Fruit fly (Drosophila melanogaster) whole organism, prepupa: Measurements from ENCODE around the gene CG32152.

Experiments
- Blimp-1 ChIP-seq: fragments of 200-800 bp; sonication (Bioruptor generic); optimal IDR thresholded peaks from 3 replicates; lab custom pipeline; 2017; ENCODE audit warnings: missing biosample characterization, missing genetic modification characterization, mild to moderate bottlenecking, moderate library complexity, missing genetic modification reagents
- CG10631 ChIP-seq: fragments of 200-800 bp; sonication (Bioruptor generic); optimal IDR thresholded peaks from 2 replicates; lab custom pipeline; 2016; ENCODE audit warnings: missing biosample characterization, missing genetic modification characterization
- CG11294 ChIP-seq: fragments of 200-800 bp; sonication (Bioruptor generic); IDR thresholded peaks from 2 replicates; pipeline ENCODE4 v1.3.6; 2022; ENCODE audit warnings: missing biosample characterization, missing genetic modification characterization
- CG11762 ChIP-seq: fragments of 200-800 bp; sonication (Bioruptor generic); optimal IDR thresholded peaks from 3 replicates; lab custom pipeline; 2016; ENCODE audit warnings: missing biosample characterization, missing genetic modification characterization; ENCODE audit not compliant: insufficient read depth
- CG11902 ChIP-seq: fragments of 200-800 bp; sonication (Bioruptor generic); optimal IDR thresholded peaks from 3 replicates; lab custom pipeline; 2016; ENCODE audit warnings: missing biosample characterization, missing genetic modification characterization
- CG1621 ChIP-seq: fragments of 200-800 bp; sonication (Bioruptor generic); optimal IDR thresholded peaks from 3 replicates; lab custom pipeline; 2018; ENCODE audit warnings: missing biosample characterization, mild to moderate bottlenecking, missing genetic modification characterization
- CG16779 ChIP-seq: fragments of 200-800 bp; sonication (Bioruptor generic); optimal IDR thresholded peaks from 3 replicates; lab custom pipeline; 2017; ENCODE audit warnings: missing biosample characterization, mild to moderate bottlenecking, missing genetic modification characterization
- CG3032 ChIP-seq: fragments of 200-800 bp; optimal IDR thresholded peaks from 2 replicates; lab custom pipeline; 2019; ENCODE audit warnings: missing biosample characterization, mild to moderate bottlenecking, missing genetic modification characterization, moderate library complexity
- CG31627 ChIP-seq: fragments of 200-800 bp; sonication (Bioruptor generic); optimal IDR thresholded peaks from 3 replicates; lab custom pipeline; 2016; ENCODE audit warnings: missing biosample characterization, missing genetic modification characterization
- CG32006 ChIP-seq: fragments of 200-800 bp; sonication (Bioruptor generic); optimal IDR thresholded peaks from 3 replicates; lab custom pipeline; 2017; ENCODE audit warnings: missing biosample characterization, mild to moderate bottlenecking, missing genetic modification characterization
- CG34406 ChIP-seq: fragments of 200-800 bp; sonication (Bioruptor generic); optimal IDR thresholded peaks from 3 replicates; lab custom pipeline; 2016; ENCODE audit warnings: missing biosample characterization, missing genetic modification characterization
- CG6163 ChIP-seq: fragments of 200-800 bp; sonication (Bioruptor generic); IDR thresholded peaks from 3 replicates; pipeline ENCODE4 v1.3.6; 2022; ENCODE audit warnings: missing biosample characterization, missing genetic modification characterization
- CG6276 ChIP-seq: fragments of 200-800 bp; sonication (Bioruptor generic); optimal IDR thresholded peaks from 2 replicates; lab custom pipeline; 2017; ENCODE audit warnings: missing biosample characterization, mild to moderate bottlenecking, missing genetic modification characterization
- CG6808 ChIP-seq: fragments of 200-800 bp; sonication (Bioruptor generic); optimal IDR thresholded peaks from 3 replicates; lab custom pipeline; 2017; ENCODE audit warnings: missing biosample characterization, missing genetic modification characterization, mild to moderate bottlenecking, moderate library complexity, missing genetic modification reagents
- CG6854 ChIP-seq: fragments of 200-800 bp; sonication (Bioruptor generic); optimal IDR thresholded peaks from 2 replicates; lab custom pipeline; 2017; ENCODE audit warnings: missing biosample characterization, mild to moderate bottlenecking, missing genetic modification characterization
- CG7368 ChIP-seq: fragments of 200-800 bp; sonication (Bioruptor generic); optimal IDR thresholded peaks from 3 replicates; lab custom pipeline; 2016; ENCODE audit warnings: missing biosample characterization, missing genetic modification characterization
- CG8119 ChIP-seq: fragments of 200-800 bp; sonication (Bioruptor generic); IDR thresholded peaks from 3 replicates; pipeline ENCODE4 v1.3.6; 2022; ENCODE audit warnings: missing biosample characterization, missing genetic modification characterization
- CG8632 ChIP-seq: fragments of 200-800 bp; sonication (Bioruptor generic); optimal IDR thresholded peaks from 3 replicates; lab custom pipeline; 2016; ENCODE audit warnings: missing biosample characterization, missing genetic modification characterization
- CG9139 ChIP-seq: fragments of 200-800 bp; sonication (Bioruptor generic); optimal IDR thresholded peaks from 3 replicates; lab custom pipeline; 2017; ENCODE audit warnings: missing biosample characterization, mild to moderate bottlenecking, missing genetic modification characterization
- Eip75B ChIP-seq: fragments of 200-800 bp; sonication (Bioruptor generic); optimal IDR thresholded peaks from 3 replicates; lab custom pipeline; 2016; ENCODE audit warnings: missing biosample characterization, missing genetic modification characterization
- Eip78C ChIP-seq: fragments of 200-800 bp; sonication (Bioruptor generic); peaks from one replicate; lab custom pipeline; 2016; ENCODE audit warnings: missing biosample characterization, missing genetic modification characterization
- Eip93F ChIP-seq: fragments of 200-800 bp; sonication (Bioruptor generic); optimal IDR thresholded peaks from 2 replicates; lab custom pipeline; 2016; ENCODE audit warnings: missing biosample characterization, mild to moderate bottlenecking, missing genetic modification characterization
- Ets96B ChIP-seq: fragments of 200-800 bp; optimal IDR thresholded peaks from 2 replicates; lab custom pipeline; 2019; ENCODE audit warnings: missing biosample characterization, mild to moderate bottlenecking, missing genetic modification characterization, moderate library complexity
- Gug ChIP-seq: fragments of 200-800 bp; sonication (Bioruptor generic); IDR thresholded peaks from 2 replicates; pipeline ENCODE4 v1.3.6; 2022; ENCODE audit warnings: missing biosample characterization, missing genetic modification characterization
- Hr39 ChIP-seq: fragments of 200-800 bp; sonication (Bioruptor generic); optimal IDR thresholded peaks from 2 replicates; lab custom pipeline; 2016; ENCODE audit warnings: missing biosample characterization, missing genetic modification characterization
- Hr4 ChIP-seq: fragments of 200-800 bp; sonication (Bioruptor generic); optimal IDR thresholded peaks from 3 replicates; lab custom pipeline; 2016; ENCODE audit warnings: missing biosample characterization, missing genetic modification characterization
- Met ChIP-seq: fragments of 200-800 bp; sonication (Bioruptor generic); optimal IDR thresholded peaks from 3 replicates; lab custom pipeline; 2016; ENCODE audit warnings: missing biosample characterization, missing genetic modification characterization
- OdsH ChIP-seq: fragments of 200-800 bp; sonication (Bioruptor generic); optimal IDR thresholded peaks from 3 replicates; lab custom pipeline; 2016; ENCODE audit warnings: missing biosample characterization, missing genetic modification characterization
- Sox102F ChIP-seq: fragments of 200-800 bp; sonication (Bioruptor generic); optimal IDR thresholded peaks from 2 replicates; lab custom pipeline; 2016; ENCODE audit warnings: missing biosample characterization, mild to moderate bottlenecking, missing genetic modification characterization
- Sox14 ChIP-seq: fragments of 200-800 bp; sonication (Bioruptor generic); optimal IDR thresholded peaks from 3 replicates; lab custom pipeline; 2016; ENCODE audit warnings: missing biosample characterization, missing genetic modification characterization
- achi ChIP-seq: fragments of 200-800 bp; sonication (Bioruptor generic); optimal IDR thresholded peaks from 3 replicates; lab custom pipeline; 2016; ENCODE audit warnings: missing biosample characterization, missing genetic modification characterization
- acj6 ChIP-seq: fragments of 200-800 bp; sonication (Bioruptor generic); optimal IDR thresholded peaks from 3 replicates; lab custom pipeline; 2016; ENCODE audit warnings: missing biosample characterization, missing genetic modification characterization
- cyc ChIP-seq: fragments of 200-800 bp; sonication (Bioruptor generic); optimal IDR thresholded peaks from 3 replicates; lab custom pipeline; 2016; ENCODE audit warnings: missing biosample characterization, missing genetic modification characterization
- dac ChIP-seq: fragments of 200-800 bp; sonication (Bioruptor generic); optimal IDR thresholded peaks from 2 replicates; lab custom pipeline; 2017; ENCODE audit warnings: missing biosample characterization, mild to moderate bottlenecking, missing genetic modification characterization
- dsx ChIP-seq: fragments of 200-800 bp; optimal IDR thresholded peaks from 3 replicates; lab custom pipeline; 2019; ENCODE audit warnings: missing biosample characterization, mild to moderate bottlenecking, missing genetic modification characterization, moderate library complexity; ENCODE audit not compliant: poor library complexity, severe bottlenecking
- fd59A ChIP-seq: fragments of 200-800 bp; sonication (Bioruptor generic); optimal IDR thresholded peaks from 2 replicates; lab custom pipeline; 2017; ENCODE audit warnings: missing biosample characterization, mild to moderate bottlenecking, missing genetic modification characterization, missing genetic modification reagents
- fd85E ChIP-seq: fragments of 200-800 bp; sonication (Bioruptor generic); optimal IDR thresholded peaks from 3 replicates; lab custom pipeline; 2016; ENCODE audit warnings: missing biosample characterization, missing genetic modification characterization
- fkh ChIP-seq: fragments of 200-800 bp; sonication (Bioruptor generic); optimal IDR thresholded peaks from 3 replicates; lab custom pipeline; 2017; ENCODE audit warnings: missing biosample characterization, mild to moderate bottlenecking, missing genetic modification characterization, moderate library complexity
- lz ChIP-seq: fragments of 200-800 bp; sonication (Bioruptor generic); optimal IDR thresholded peaks from 3 replicates; lab custom pipeline; 2016; ENCODE audit warnings: missing biosample characterization, missing genetic modification characterization
- net ChIP-seq: fragments of 200-800 bp; sonication (Bioruptor generic); optimal IDR thresholded peaks from 3 replicates; lab custom pipeline; 2016; ENCODE audit warnings: missing biosample characterization, missing genetic modification characterization
- pdm3 ChIP-seq: fragments of 200-800 bp; sonication (Bioruptor generic); optimal IDR thresholded peaks from 3 replicates; lab custom pipeline; 2016; ENCODE audit warnings: missing biosample characterization, missing genetic modification characterization
- salr ChIP-seq, 2 experiments: fragments of 200-800 bp; sonication (Bioruptor generic); optimal IDR thresholded peaks; 3 replicates each; lab custom pipeline; 2016 to 2018; ENCODE audit warnings: missing biosample characterization in 2 of 2, missing genetic modification characterization in 2 of 2, mild to moderate bottlenecking in 1 of 2
- ss ChIP-seq, 2 experiments: fragments of 200-800 bp; sonication (Bioruptor generic); optimal IDR thresholded peaks; 2 replicates in 1 of 2; 3 replicates in 1 of 2; lab custom pipeline; 2017 to 2018; ENCODE audit warnings: mild to moderate bottlenecking in 2 of 2, missing biosample characterization in 2 of 2, missing genetic modification characterization in 2 of 2, moderate library complexity in 1 of 2
- svp ChIP-seq: fragments of 200-800 bp; sonication (Bioruptor generic); peaks from one replicate; lab custom pipeline; 2016; ENCODE audit warnings: missing biosample characterization, missing genetic modification characterization
- topi ChIP-seq: fragments of 200-800 bp; sonication (Bioruptor generic); optimal IDR thresholded peaks from 3 replicates; lab custom pipeline; 2016; ENCODE audit warnings: missing biosample characterization, missing genetic modification characterization

Gene CG32152

dm6 chr3L:16190885-16191284, 47.0 kb upstream of the CG32152 start (continued):
- TF ChIP-seq topi (peak; percentile 15), CG32006 (no peak), Eip75B (peak; percentile 7), Eip78C (GFP tag; lab: Kevin White, UChicago) (peak; percentile 85), fd85E (no peak)
- TF ChIP-seq, all 60 proteins: peak for 25

DNA sequence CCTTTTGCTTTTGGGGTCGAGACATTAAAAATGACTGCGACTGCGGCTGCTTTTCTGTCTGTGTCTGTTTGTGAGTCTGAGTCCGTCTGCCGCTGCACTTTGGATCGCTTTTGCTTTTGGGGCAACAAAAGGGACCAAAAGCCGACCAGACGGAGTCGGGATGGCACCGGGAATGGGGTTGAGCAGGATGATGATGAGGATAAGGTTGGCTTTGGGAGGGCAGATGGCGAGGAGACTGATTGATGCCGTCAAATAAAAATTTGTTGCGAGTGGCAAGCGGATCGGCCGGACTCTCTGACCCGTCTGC, 46.0 kb upstream of the CG32152 start:
- peak; percentile 37 for TF ChIP-seq svp (GFP tag; lab: Kevin White, UChicago)
- TF ChIP-seq CG31627 (GFP tag; lab: Kevin White, UChicago) = no peak
- TF ChIP-seq Hr39 (GFP tag; lab: Kevin White, UChicago) = no peak
- no peak for TF ChIP-seq CG11294 (GFP tag; lab: Robert Waterston, UW)
- TF ChIP-seq ss (GFP tag; optimal IDR thresholded peaks at IDR 0.05; lab: Kevin White, UChicago) = no peak
- no peak for TF ChIP-seq CG6276
- TF ChIP-seq CG6854 (GFP tag; lab: Kevin White, UChicago) = peak; percentile 55
- no peak for TF ChIP-seq fkh
- TF ChIP-seq CG7368 (GFP tag; lab: Kevin White, UChicago) = no peak
- TF ChIP-seq CG1621 (tag; lab: Kevin White, UChicago) = peak; percentile 33
- no peak for TF ChIP-seq salr (GFP tag; optimal IDR thresholded peaks at IDR 0.05; lab: Kevin White, UChicago)
- TF ChIP-seq Blimp-1 (GFP tag; lab: Kevin White, UChicago) = no peak
- TF ChIP-seq Eip78C (GFP tag; lab: Kevin White, UChicago) = peak; percentile 51
- no peak for TF ChIP-seq achi
- TF ChIP-seq dsx (GFP tag; lab: Kevin White, UChicago) = peak; percentile 2
- no peak for TF ChIP-seq CG11902
- TF ChIP-seq CG8632 = no peak
- TF ChIP-seq dac (GFP tag; lab: Kevin White, UChicago) = no peak
- no peak for TF ChIP-seq Sox14 (GFP tag; lab: Kevin White, UChicago)
- TF ChIP-seq Gug (GFP tag; lab: Robert Waterston, UW) = no peak
- TF ChIP-seq CG11762 = no peak
- TF ChIP-seq Sox102F (GFP tag; lab: Kevin White, UChicago) = no peak
- no peak for TF ChIP-seq OdsH
- no peak for TF ChIP-seq net (GFP tag; lab: Kevin White, UChicago)
- TF ChIP-seq CG16779 = no peak
- no peak for TF ChIP-seq fd59A (GFP tag; lab: Kevin White, UChicago)
- no peak for TF ChIP-seq pdm3 (GFP tag; lab: Kevin White, UChicago)
- TF ChIP-seq CG8119 (GFP tag; lab: Robert Waterston, UW) = no peak
- no peak for TF ChIP-seq CG9139 (GFP tag; lab: Kevin White, UChicago)
- TF ChIP-seq CG32006 = no peak

dm6 chr3L:16189058-16189924, 45.5 kb upstream of the CG32152 start:
- TF ChIP-seq CG6808 (peak; percentile 64), Eip93F (GFP tag; lab: Kevin White, UChicago) (no peak), dsx (GFP tag; lab: Kevin White, UChicago) (peak; percentile 34), net (GFP tag; lab: Kevin White, UChicago) (no peak), CG3032 (tag; lab: Kevin White, UChicago) (peak; percentile 63), Hr39 (GFP tag; lab: Kevin White, UChicago) (peak; percentile 9), CG34406 (GFP tag; lab: Kevin White, UChicago) (peak; percentile 19), CG32006 (peak; percentile 42), fd59A (GFP tag; lab: Kevin White, UChicago) (peak; percentile 3), OdsH (peak; percentile 47), pdm3 (GFP tag; lab: Kevin White, UChicago) (peak; percentile 25), Met (peak; percentile 56), ss (GFP tag; optimal IDR thresholded peaks at IDR 0.05; lab: Kevin White, UChicago) (peak; percentile 39 to 40), Ets96B (tag; lab: Kevin White, UChicago) (peak; percentile 60), Eip75B (no peak), CG11902 (no peak), CG8119 (GFP tag; lab: Robert Waterston, UW) (no peak), acj6 (GFP tag; lab: Kevin White, UChicago) (peak; percentile 46), Eip78C (GFP tag; lab: Kevin White, UChicago) (peak; percentile 70), salr (GFP tag; optimal IDR thresholded peaks at IDR 0.05; lab: Kevin White, UChicago) (no peak), CG6163 (GFP tag; lab: Robert Waterston, UW) (no peak), Blimp-1 (GFP tag; lab: Kevin White, UChicago) (no peak), Sox102F (GFP tag; lab: Kevin White, UChicago) (no peak), fd85E (no peak), achi (peak; percentile 30), cyc (GFP tag; lab: Kevin White, UChicago) (no peak), Hr4 (GFP tag; lab: Kevin White, UChicago) (no peak), CG10631 (GFP tag; lab: Kevin White, UChicago) (peak; percentile 64), lz (GFP tag; lab: Kevin White, UChicago) (peak; percentile 36)
